Worm (Caenorhabditis elegans): ENCODE results near the gene npr-37.

The npr-37 gene

ce11 chrIV:481067-481466, at the start of gene npr-37:
Gene npr-37, minus strand, starts transcription at chrIV:481167.
- no peak for TF ChIP-seq mls-2 (tag; optimal IDR thresholded peaks at IDR 0.05)
- TF ChIP-seq ceh-43 (GFP tag; optimal IDR thresholded peaks at IDR 0.05) = no peak
- TF ChIP-seq elt-3 (tag; optimal IDR thresholded peaks at IDR 0.05) = no peak
- no peak for TF ChIP-seq snpc-4 (tag; optimal IDR thresholded peaks at IDR 0.05)
- no peak for TF ChIP-seq unc-39 (tag; optimal IDR thresholded peaks at IDR 0.05)
- no peak for TF ChIP-seq lin-13 (tag; optimal IDR thresholded peaks at IDR 0.05)
- no peak for TF ChIP-seq ces-1 (GFP tag; optimal IDR thresholded peaks at IDR 0.05)
- no peak for TF ChIP-seq nhr-237 (tag; optimal IDR thresholded peaks at IDR 0.05)
- TF ChIP-seq sem-2 (GFP tag; optimal IDR thresholded peaks at IDR 0.05) = no peak
- no peak for TF ChIP-seq mab-5 (tag; optimal IDR thresholded peaks at IDR 0.05)
- TF ChIP-seq pha-4 (tag; optimal IDR thresholded peaks at IDR 0.05) = no peak

- TF ChIP-seq ham-2 (GFP tag; optimal IDR thresholded peaks at IDR 0.05) (no peak), mep-1 (tag; optimal IDR thresholded peaks at IDR 0.05) (no peak), pha-4 (tag; optimal IDR thresholded peaks at IDR 0.05) (no peak), unc-39 (tag; optimal IDR thresholded peaks at IDR 0.05) (no peak), unc-120 (tag; optimal IDR thresholded peaks at IDR 0.05; ENCODE audit: poor library complexity, severe bottlenecking) (no peak), nhr-12 (tag; optimal IDR thresholded peaks at IDR 0.05) (no peak), ztf-11 (tag; optimal IDR thresholded peaks at IDR 0.05) (no peak), elt-3 (tag; optimal IDR thresholded peaks at IDR 0.05) (no peak), lin-32 (GFP tag; optimal IDR thresholded peaks at IDR 0.05) (no peak), mls-2 (tag; optimal IDR thresholded peaks at IDR 0.05) (no peak), nhr-28 (tag; optimal IDR thresholded peaks at IDR 0.05) (no peak), ceh-43 (GFP tag; optimal IDR thresholded peaks at IDR 0.05) (no peak), flh-1 (GFP tag; optimal IDR thresholded peaks at IDR 0.05) (no peak), ces-1 (GFP tag; optimal IDR thresholded peaks at IDR 0.05) (no peak), snpc-4 (tag; optimal IDR thresholded peaks at IDR 0.05) (no peak)
Observed at ce11 chrIV:524352-524751, 43.4 kb upstream of the npr-37 start, which contains the start of gene W03G1.2. Gene W03G1.2, plus strand, starts transcription at chrIV:524652.

- no peak for TF ChIP-seq mab-5 (tag; optimal IDR thresholded peaks at IDR 0.05)
Observed at ce11 chrIV:523595-523994, 42.6 kb upstream of the npr-37 start, which contains the start of gene asm-3. Gene asm-3, minus strand, starts transcription at chrIV:523809.

ce11 chrIV:522566-522965, 41.6 kb upstream of the npr-37 start:
- TF ChIP-seq nhr-237 (tag; optimal IDR thresholded peaks at IDR 0.05) (no peak), ztf-11 (tag; optimal IDR thresholded peaks at IDR 0.05) (no peak), blmp-1 (tag; optimal IDR thresholded peaks at IDR 0.05) (no peak), unc-120 (tag; optimal IDR thresholded peaks at IDR 0.05; ENCODE audit: poor library complexity, severe bottlenecking) (no peak), sptf-1 (tag; optimal IDR thresholded peaks at IDR 0.05) (no peak), nhr-2 (tag; optimal IDR thresholded peaks at IDR 0.05) (no peak), nhr-28 (tag; optimal IDR thresholded peaks at IDR 0.05) (no peak), mls-2 (tag; optimal IDR thresholded peaks at IDR 0.05) (no peak), tbx-8 (GFP tag; optimal IDR thresholded peaks at IDR 0.05) (no peak)

ce11 chrIV:519409-519808, 38.4 kb upstream of the npr-37 start, which contains the start of gene pig-1:
Gene pig-1, minus strand, starts transcription at chrIV:519457.
- TF ChIP-seq ceh-39 (tag; optimal IDR thresholded peaks at IDR 0.05) (peak; percentile 17), lin-13 (tag; optimal IDR thresholded peaks at IDR 0.05) (peak; percentile 67), sptf-1 (tag; optimal IDR thresholded peaks at IDR 0.05) (no peak), ham-2 (GFP tag; optimal IDR thresholded peaks at IDR 0.05) (no peak), mab-5 (tag; optimal IDR thresholded peaks at IDR 0.05) (peak; percentile 24), ztf-11 (tag; optimal IDR thresholded peaks at IDR 0.05) (no peak), lsy-2 (tag; optimal IDR thresholded peaks at IDR 0.05) (peak; percentile 47), ces-1 (GFP tag; optimal IDR thresholded peaks at IDR 0.05) (peak; percentile 92), pha-4 (tag; optimal IDR thresholded peaks at IDR 0.05) (peak; percentile 49), sem-2 (GFP tag; optimal IDR thresholded peaks at IDR 0.05) (no peak), nhr-237 (tag; optimal IDR thresholded peaks at IDR 0.05) (no peak), mep-1 (tag; optimal IDR thresholded peaks at IDR 0.05) (peak; percentile 56), elt-1 (tag; optimal IDR thresholded peaks at IDR 0.05; ENCODE audit: borderline replicate concordance, insufficient read depth) (no peak)

- TF ChIP-seq M03D4.4 (tag; optimal IDR thresholded peaks at IDR 0.05) (no peak), sem-2 (GFP tag; optimal IDR thresholded peaks at IDR 0.05) (no peak), flh-1 (GFP tag; optimal IDR thresholded peaks at IDR 0.05) (no peak), unc-62 (GFP tag; optimal IDR thresholded peaks at IDR 0.05) (no peak), ham-2 (GFP tag; optimal IDR thresholded peaks at IDR 0.05) (no peak), blmp-1 (tag; optimal IDR thresholded peaks at IDR 0.05) (no peak), mls-2 (tag; optimal IDR thresholded peaks at IDR 0.05) (no peak), mab-5 (tag; optimal IDR thresholded peaks at IDR 0.05) (no peak), nhr-12 (tag; optimal IDR thresholded peaks at IDR 0.05) (no peak), bed-3 (GFP tag; optimal IDR thresholded peaks at IDR 0.05) (no peak), snpc-4 (tag; optimal IDR thresholded peaks at IDR 0.05) (no peak), drap-1 (GFP tag; optimal IDR thresholded peaks at IDR 0.05) (no peak)
Observed at ce11 chrIV:506384-506783, 25.4 kb upstream of the npr-37 start, which contains the start of gene W03G1.5. Gene W03G1.5, minus strand, starts transcription at chrIV:506484.
